Fruit fly (Drosophila melanogaster) whole organism, embryonic: ENCODE data around the gene Hr78.

Source experiments
- ATbp ChIP-seq: fragments of 200-800 bp; sonication (Bioruptor generic); optimal IDR thresholded peaks from 2 replicates; lab custom pipeline; 2017; ENCODE audit warnings: missing biosample characterization, mild to moderate bottlenecking, missing genetic modification characterization, missing genetic modification reagents
- Bgb ChIP-seq: fragments of 200-800 bp; sonication (Bioruptor generic); IDR thresholded peaks from 2 replicates; pipeline ENCODE4 v1.3.6; 2022; ENCODE audit warnings: missing biosample characterization, missing genetic modification characterization; ENCODE audit not compliant: partially characterized antibody
- CG10321 ChIP-seq: fragments of 200-800 bp; sonication (Bioruptor generic); IDR thresholded peaks from 2 replicates; pipeline ENCODE4 v1.3.6; 2022; ENCODE audit warnings: missing biosample characterization, missing genetic modification characterization
- CG11093 ChIP-seq: fragments of 200-800 bp; sonication (Bioruptor generic); IDR thresholded peaks from 3 replicates; pipeline ENCODE4 v1.3.6; 2022; ENCODE audit warnings: missing biosample characterization, missing genetic modification characterization
- CG14667 ChIP-seq: fragments of 200-800 bp; sonication (Bioruptor generic); IDR thresholded peaks from 2 replicates; pipeline ENCODE4 v1.3.6; 2022; ENCODE audit warnings: missing biosample characterization, missing genetic modification characterization
- CG14965 ChIP-seq: fragments of 200-800 bp; sonication (Bioruptor generic); optimal IDR thresholded peaks from 2 replicates; lab custom pipeline; 2016; ENCODE audit warnings: missing biosample characterization, missing genetic modification characterization, borderline replicate concordance
- CG15514 ChIP-seq: fragments of 200-800 bp; sonication (Bioruptor generic); optimal IDR thresholded peaks from 3 replicates; lab custom pipeline; 2017; ENCODE audit warnings: missing biosample characterization, missing genetic modification characterization, mild to moderate bottlenecking, moderate library complexity, missing genetic modification reagents
- CG1602 ChIP-seq: fragments of 200-800 bp; sonication (Bioruptor generic); optimal IDR thresholded peaks from 3 replicates; lab custom pipeline; 2016; ENCODE audit warnings: missing biosample characterization, missing genetic modification characterization
- CG1647 ChIP-seq: fragments of 200-800 bp; sonication (Bioruptor generic); optimal IDR thresholded peaks from 3 replicates; lab custom pipeline; 2016; ENCODE audit warnings: missing biosample characterization, missing genetic modification characterization
- CG16813 ChIP-seq: fragments of 200-800 bp; sonication (Bioruptor generic); IDR thresholded peaks from 3 replicates; pipeline ENCODE4 v1.3.6; 2022; ENCODE audit warnings: missing biosample characterization, missing genetic modification characterization; ENCODE audit not compliant: partially characterized antibody
- CG17612 ChIP-seq: fragments of 200-800 bp; sonication (Bioruptor generic); IDR thresholded peaks from 2 replicates; pipeline ENCODE4 v1.3.6; 2022; ENCODE audit warnings: missing biosample characterization, missing genetic modification characterization
- CG17829 ChIP-seq: fragments of 200-800 bp; optimal IDR thresholded peaks from 2 replicates; lab custom pipeline; 2019; ENCODE audit warnings: missing biosample characterization, mild to moderate bottlenecking, missing genetic modification characterization, moderate library complexity
- CG18011 ChIP-seq: fragments of 200-800 bp; sonication (Bioruptor generic); optimal IDR thresholded peaks from 2 replicates; lab custom pipeline; 2017; ENCODE audit warnings: missing biosample characterization, missing genetic modification characterization, mild to moderate bottlenecking, moderate library complexity, missing genotype
- CG18476 ChIP-seq: fragments of 200-800 bp; sonication (Bioruptor generic); optimal IDR thresholded peaks from 2 replicates; lab custom pipeline; 2016; ENCODE audit warnings: missing biosample characterization, mild to moderate bottlenecking, missing genetic modification characterization
- CG32532 ChIP-seq: fragments of 200-800 bp; sonication (Bioruptor generic); IDR thresholded peaks from 2 replicates; pipeline ENCODE4 v1.3.6; 2022; ENCODE audit warnings: missing biosample characterization, missing genetic modification characterization
- CG32767 ChIP-seq: fragments of 200-800 bp; sonication (Bioruptor generic); IDR thresholded peaks from 2 replicates; pipeline ENCODE4 v1.3.6; 2022; ENCODE audit warnings: missing biosample characterization, missing genetic modification characterization
- CG3847 ChIP-seq: fragments of 200-800 bp; sonication (Bioruptor generic); IDR thresholded peaks from 2 replicates; pipeline ENCODE4 v1.3.6; 2022; ENCODE audit warnings: missing biosample characterization, missing genetic modification characterization
- CG6791 ChIP-seq: fragments of 200-800 bp; sonication (Bioruptor generic); IDR thresholded peaks from 3 replicates; pipeline ENCODE4 v1.3.6; 2022; ENCODE audit warnings: missing biosample characterization, missing genetic modification characterization; ENCODE audit not compliant: partially characterized antibody
- CG7745 ChIP-seq: fragments of 200-800 bp; sonication (Bioruptor generic); optimal IDR thresholded peaks from 2 replicates; lab custom pipeline; 2018; ENCODE audit warnings: missing biosample characterization, mild to moderate bottlenecking, missing genetic modification characterization, moderate library complexity
- CG8478 ChIP-seq: fragments of >200 bp; optimal IDR thresholded peaks from 2 replicates; lab custom pipeline; 2018
- Doc3 ChIP-seq: fragments of 200-800 bp; sonication (Bioruptor generic); IDR thresholded peaks from 3 replicates; pipeline ENCODE4 v1.3.6; 2022; ENCODE audit warnings: missing biosample characterization, missing genetic modification characterization; ENCODE audit not compliant: partially characterized antibody
- E2f1 ChIP-seq: fragments of 200-800 bp; sonication (Bioruptor generic); IDR thresholded peaks from 2 replicates; pipeline ENCODE4 v1.3.6; 2022; ENCODE audit warnings: missing biosample characterization, missing genetic modification characterization
- Ets65A ChIP-seq: fragments of 200-800 bp; sonication (Bioruptor generic); peaks from one replicate; lab custom pipeline; 2016; ENCODE audit warnings: missing biosample characterization, missing genetic modification characterization
- Fer1 ChIP-seq: fragments of 200-800 bp; sonication (Bioruptor generic); optimal IDR thresholded peaks from 2 replicates; lab custom pipeline; 2017; ENCODE audit warnings: missing biosample characterization, mild to moderate bottlenecking, missing genetic modification characterization
- H15 ChIP-seq: fragments of 200-800 bp; sonication (Bioruptor generic); IDR thresholded peaks from 3 replicates; pipeline ENCODE4 v1.3.6; 2022; ENCODE audit warnings: missing biosample characterization, missing genetic modification characterization
- HLH54F ChIP-seq: fragments of 200-800 bp; sonication (Bioruptor generic); optimal IDR thresholded peaks from 3 replicates; lab custom pipeline; 2016; ENCODE audit warnings: missing biosample characterization, missing genetic modification characterization
- Hr78 ChIP-seq, 2 experiments: fragments of 200-800 bp in 1 of 2; fragments of >200 bp in 1 of 2; sonication (Bioruptor generic) in 1 of 2; optimal IDR thresholded peaks; 2 replicates each; lab custom pipeline; 2017 to 2019; ENCODE audit warnings: missing biosample characterization in 2 of 2, missing genetic modification characterization in 2 of 2, mild to moderate bottlenecking in 1 of 2, moderate library complexity in 1 of 2
- NC2α ChIP-seq: fragments of 200-800 bp; sonication (Bioruptor generic); optimal IDR thresholded peaks from 2 replicates; lab custom pipeline; 2016; ENCODE audit warnings: missing biosample characterization, missing genetic modification characterization
- Rx ChIP-seq: fragments of 200-800 bp; sonication (Bioruptor generic); IDR thresholded peaks from 2 replicates; pipeline ENCODE4 v1.3.6; 2022; ENCODE audit warnings: missing biosample characterization, missing genetic modification characterization
- Sox100B ChIP-seq: fragments of 200-800 bp; sonication (Bioruptor generic); optimal IDR thresholded peaks from 3 replicates; lab custom pipeline; 2018; ENCODE audit warnings: missing biosample characterization, mild to moderate bottlenecking, missing genetic modification characterization
- Vsx1 ChIP-seq: fragments of 200-800 bp; sonication (Bioruptor generic); optimal IDR thresholded peaks from 2 replicates; lab custom pipeline; 2017; ENCODE audit warnings: missing biosample characterization, mild to moderate bottlenecking, missing genetic modification characterization, missing genetic modification reagents
- cato ChIP-seq: fragments of 200-800 bp; sonication (Bioruptor generic); optimal IDR thresholded peaks from 2 replicates; lab custom pipeline; 2016; ENCODE audit warnings: missing biosample characterization, missing genetic modification characterization, borderline replicate concordance
- crc ChIP-seq: fragments of 200-800 bp; sonication (Bioruptor generic); optimal IDR thresholded peaks from 2 replicates; lab custom pipeline; 2016; ENCODE audit warnings: missing biosample characterization, missing genetic modification characterization
- dysf ChIP-seq: fragments of 200-800 bp; sonication (Bioruptor generic); IDR thresholded peaks from 3 replicates; pipeline ENCODE4 v1.3.6; 2022; ENCODE audit warnings: missing biosample characterization, missing genetic modification characterization
- eve ChIP-seq, 2 experiments: fragments of >200 bp; optimal IDR thresholded peaks; 2 replicates each; lab custom pipeline; 2017; ENCODE audit warnings: missing biosample characterization in 2 of 2, missing genetic modification characterization in 2 of 2
- ewg ChIP-seq: fragments of 200-800 bp; sonication (Bioruptor generic); optimal IDR thresholded peaks from 3 replicates; lab custom pipeline; 2017; ENCODE audit warnings: mild to moderate bottlenecking, missing biosample characterization, missing genetic modification reagents, missing genetic modification characterization
- fd3F ChIP-seq: fragments of 200-800 bp; sonication (Bioruptor generic); optimal IDR thresholded peaks from 2 replicates; lab custom pipeline; 2018; ENCODE audit warnings: missing biosample characterization, mild to moderate bottlenecking, missing genetic modification characterization, moderate library complexity
- fd96Cb ChIP-seq: fragments of 200-800 bp; sonication (Bioruptor generic); optimal IDR thresholded peaks from 2 replicates; lab custom pipeline; 2018; ENCODE audit warnings: missing biosample characterization, mild to moderate bottlenecking, missing genetic modification characterization, moderate library complexity
- gcm ChIP-seq: fragments of 200-800 bp; sonication (Bioruptor generic); optimal IDR thresholded peaks from 2 replicates; lab custom pipeline; 2019; ENCODE audit warnings: missing biosample characterization, mild to moderate bottlenecking, missing genetic modification characterization, moderate library complexity
- hb ChIP-seq: fragments of 200-800 bp; sonication (Bioruptor generic); IDR thresholded peaks from 3 replicates; pipeline ENCODE4 v1.3.6; 2022; ENCODE audit warnings: missing biosample characterization, missing genetic modification characterization; ENCODE audit not compliant: partially characterized antibody
- insv ChIP-seq, 2 experiments: fragments of 200-800 bp; sonication (Bioruptor generic); optimal IDR thresholded peaks; 3 replicates each; lab custom pipeline; 2016 to 2018; ENCODE audit warnings: missing biosample characterization in 2 of 2, missing genetic modification characterization in 2 of 2
- nmo ChIP-seq: fragments of 200-800 bp; sonication (Bioruptor generic); optimal IDR thresholded peaks from 2 replicates; lab custom pipeline; 2018; ENCODE audit warnings: missing biosample characterization, mild to moderate bottlenecking, missing genetic modification characterization, moderate library complexity
- nom ChIP-seq: fragments of 200-800 bp; sonication (Bioruptor generic); optimal IDR thresholded peaks from 2 replicates; lab custom pipeline; 2017; ENCODE audit warnings: missing biosample characterization, missing genetic modification characterization, mild to moderate bottlenecking, moderate library complexity, missing genetic modification reagents
- pros ChIP-seq: fragments of 200-800 bp; sonication (Bioruptor generic); optimal IDR thresholded peaks from 3 replicates; lab custom pipeline; 2019; ENCODE audit warnings: missing biosample characterization, mild to moderate bottlenecking, missing genetic modification characterization, moderate library complexity
- psq ChIP-seq: fragments of 200-800 bp; sonication (Bioruptor generic); optimal IDR thresholded peaks from 2 replicates; lab custom pipeline; 2017; ENCODE audit warnings: missing biosample characterization, missing genetic modification characterization
- pzg ChIP-seq: fragments of 200-800 bp; sonication (Bioruptor generic); optimal IDR thresholded peaks from 3 replicates; lab custom pipeline; 2018; ENCODE audit warnings: missing biosample characterization, mild to moderate bottlenecking, missing genetic modification characterization, moderate library complexity
- schlank ChIP-seq: fragments of 200-800 bp; sonication (Bioruptor generic); optimal IDR thresholded peaks from 2 replicates; lab custom pipeline; 2018; ENCODE audit warnings: missing biosample characterization, mild to moderate bottlenecking, missing genetic modification characterization
- tap ChIP-seq: fragments of 200-800 bp; optimal IDR thresholded peaks from 3 replicates; lab custom pipeline; 2019; ENCODE audit warnings: missing biosample characterization, mild to moderate bottlenecking, missing genetic modification characterization, moderate library complexity
- usp ChIP-seq: fragments of >200 bp; optimal IDR thresholded peaks from 2 replicates; lab custom pipeline; 2017; ENCODE audit warnings: missing biosample characterization, missing genetic modification characterization

Hr78 gene

DNA sequence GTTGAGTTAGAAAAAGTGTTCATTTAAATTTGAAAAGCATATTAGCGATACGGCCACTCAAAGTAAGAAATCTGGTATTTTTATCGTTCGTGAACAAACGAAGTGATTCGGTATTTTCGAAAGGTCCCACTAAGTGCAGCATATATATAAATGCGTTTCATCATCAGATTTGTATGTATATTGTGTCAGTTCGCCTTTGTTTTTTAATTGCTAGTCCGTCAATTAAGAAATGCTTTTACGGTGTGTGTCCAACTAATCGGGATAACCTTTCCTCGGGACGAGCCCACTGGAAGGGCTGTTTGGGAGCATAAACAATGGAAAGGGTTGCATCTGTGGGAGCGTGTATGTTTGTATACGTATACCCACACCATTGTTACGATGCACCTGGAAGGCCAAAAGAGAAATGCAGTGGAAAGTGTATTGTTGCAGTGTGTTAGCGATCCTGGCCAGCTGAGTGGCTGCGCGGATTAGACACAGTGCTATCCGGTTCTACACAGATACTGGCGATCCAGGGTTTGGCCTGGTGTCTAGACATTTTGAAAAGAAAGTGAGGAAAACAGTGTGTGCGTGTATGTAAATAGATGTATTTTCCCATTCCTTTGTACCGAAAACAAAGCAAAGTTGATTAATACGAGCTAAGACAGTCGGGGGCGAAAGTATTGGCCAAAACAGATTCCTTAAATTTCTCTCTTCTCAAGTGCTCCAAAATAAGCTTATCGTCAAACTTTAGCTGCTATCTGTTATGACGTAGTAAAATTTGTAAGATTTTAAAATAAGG, 26.0 kb upstream of the Hr78 start, which contains the start of gene CG7611 (continued):
- no peak for TF ChIP-seq psq (GFP tag; lab: Kevin White, UChicago)
- no peak for TF ChIP-seq NC2α (GFP tag; lab: Kevin White, UChicago)
- TF ChIP-seq gcm (GFP tag; lab: Kevin White, UChicago) = no peak
- peak; percentile 52 for TF ChIP-seq pzg (GFP tag; lab: Kevin White, UChicago)
- no peak for TF ChIP-seq eve (GFP tag; optimal IDR thresholded peaks at IDR 0.05; lab: Kevin White, UChicago)
- no peak for TF ChIP-seq CG1602 (GFP tag; lab: Kevin White, UChicago)
- no peak for TF ChIP-seq CG7745 (tag; lab: Kevin White, UChicago)
- 0 out of 2 replicates have a peak, but pooled peaks have one; percentile 27 for TF ChIP-seq Bgb (GFP tag; lab: Robert Waterston, UW)
- TF ChIP-seq crc = no peak
- TF ChIP-seq hb (GFP tag; lab: Robert Waterston, UW) = no peak
- no peak for TF ChIP-seq CG15514 (GFP tag; lab: Kevin White, UChicago)
- peak in 1 of 2 experiments; percentile 6 for TF ChIP-seq insv (GFP tag; optimal IDR thresholded peaks at IDR 0.05; lab: Kevin White, UChicago)
- TF ChIP-seq CG32532 (GFP tag; lab: Robert Waterston, UW) = no peak
- TF ChIP-seq ewg (GFP tag; lab: Kevin White, UChicago) = no peak
- TF ChIP-seq CG14965 (GFP tag; lab: Kevin White, UChicago) = no peak
- TF ChIP-seq CG11093 (GFP tag; lab: Robert Waterston, UW) = no peak
- TF ChIP-seq CG1647 (GFP tag; lab: Kevin White, UChicago) = no peak
- peak in 1 of 2 experiments; percentile 20 for TF ChIP-seq Hr78 (GFP tag; optimal IDR thresholded peaks at IDR 0.05; lab: Kevin White, UChicago)
- no peak for TF ChIP-seq Ets65A (GFP tag; lab: Kevin White, UChicago)
- TF ChIP-seq dysf (GFP tag; lab: Robert Waterston, UW) = no peak
- no peak for TF ChIP-seq cato (GFP tag; lab: Kevin White, UChicago)
- no peak for TF ChIP-seq pros (GFP tag; lab: Kevin White, UChicago)
- peak; percentile 78; the same call in 1 of the 2 replicates for TF ChIP-seq CG32767 (GFP tag; lab: Robert Waterston, UW)
- no peak for TF ChIP-seq CG3847 (GFP tag; lab: Robert Waterston, UW)
- no peak for TF ChIP-seq fd96Cb (tag; lab: Kevin White, UChicago)
- no peak for TF ChIP-seq CG16813 (GFP tag; lab: Robert Waterston, UW)
- TF ChIP-seq HLH54F (GFP tag; lab: Kevin White, UChicago) = no peak
- no peak for TF ChIP-seq CG18476 (GFP tag; lab: Kevin White, UChicago)
- TF ChIP-seq fd3F = no peak
- no peak for TF ChIP-seq ATbp
- TF ChIP-seq Rx (GFP tag; lab: Robert Waterston, UW) = no peak
- TF ChIP-seq Fer1 (GFP tag; lab: Kevin White, UChicago) = no peak
- TF ChIP-seq tap (tag; lab: Kevin White, UChicago) = no peak
- TF ChIP-seq nom = peak; percentile 12
- TF ChIP-seq Sox100B (GFP tag; lab: Kevin White, UChicago) = no peak
- no peak for TF ChIP-seq Vsx1 (GFP tag; lab: Kevin White, UChicago)
- TF ChIP-seq CG17829 (tag; lab: Kevin White, UChicago) = peak; percentile 31
- TF ChIP-seq CG18011 (GFP tag; lab: Kevin White, UChicago) = no peak
- TF ChIP-seq Doc3 (GFP tag; lab: Robert Waterston, UW) = no peak
- TF ChIP-seq E2f1 (GFP tag; lab: Robert Waterston, UW) = no peak
- TF ChIP-seq CG8478 (lab: Kevin White, UChicago) = no peak
- no peak for TF ChIP-seq H15 (GFP tag; lab: Robert Waterston, UW)
- TF ChIP-seq CG6791 (GFP tag; lab: Robert Waterston, UW) = no peak
- TF ChIP-seq nmo = no peak
- no peak for TF ChIP-seq schlank (tag; lab: Kevin White, UChicago)
- TF ChIP-seq CG17612 (GFP tag; lab: Robert Waterston, UW) = no peak
- no peak for TF ChIP-seq CG10321 (GFP tag; lab: Robert Waterston, UW)
- no peak for TF ChIP-seq CG14667
- TF ChIP-seq usp (GFP tag; lab: Kevin White, UChicago) = no peak
